ENCODE assay signal across 1 fruit fly cellular context in the genomic region with DNA sequence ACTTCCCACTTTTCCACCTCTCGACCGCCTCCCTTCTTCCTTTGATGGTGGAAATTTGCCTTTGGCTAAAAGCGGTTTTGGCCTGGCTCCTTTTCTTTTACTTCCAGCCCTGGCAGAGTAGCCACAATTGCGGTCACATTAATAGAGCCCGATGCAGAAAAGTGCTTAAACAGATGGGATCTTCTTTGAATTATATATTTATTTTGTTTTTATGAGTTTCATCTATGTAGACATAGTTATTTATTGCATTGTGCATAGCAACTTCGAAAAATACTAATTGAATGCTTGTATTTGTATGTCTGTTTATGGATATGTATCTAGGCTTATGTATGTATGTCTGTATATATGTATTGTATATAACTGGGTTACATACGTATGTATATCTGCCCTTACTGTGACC.
TF ChIP-seq lines count a peak whose summit lies in the region.

No protein-coding gene starts in this region.

TF ChIP-seq in whole organism, embryonic, 481 proteins besides CTCF, POLR2A, EP300 and RAD21 (continued from another document and continues in another):
- TF ChIP-seq bsh (GFP tag; optimal IDR thresholded peaks at IDR 0.05; lab: Kevin White, UChicago) (peak in 1 of 2 experiments; percentile 40), CG6689 (GFP tag; IDR thresholded peaks at IDR 0.05; lab: Robert Waterston, UW) (peak; percentile 41; the same call in 1 of the 2 replicates), abd-A (tag; optimal IDR thresholded peaks at IDR 0.05; lab: Kevin White, UChicago) (peak; percentile 29), exex (tag; optimal IDR thresholded peaks at IDR 0.05; lab: Kevin White, UChicago) (peak; percentile 21), CG15601 (tag; optimal IDR thresholded peaks at IDR 0.05; lab: Kevin White, UChicago) (no peak), Mrtf (GFP tag; IDR thresholded peaks at IDR 0.05; lab: Robert Waterston, UW) (peak; percentile 47; the same call in 1 of the 3 replicates), D19B (GFP tag; optimal IDR thresholded peaks at IDR 0.05; lab: Kevin White, UChicago) (peak; percentile 39), onecut (GFP tag; IDR thresholded peaks at IDR 0.05; lab: Robert Waterston, UW) (peak; percentile 40; the same call in 1 of the 2 replicates), CG14050 (GFP tag; IDR thresholded peaks at IDR 0.05; lab: Robert Waterston, UW) (peak; percentile 34; the same call in 1 of the 3 replicates), zfh1 (GFP tag; IDR thresholded peaks at IDR 0.05; lab: Robert Waterston, UW) (peak; percentile 69; the same call in 2 of the 3 replicates), Rfx (GFP tag; IDR thresholded peaks at IDR 0.05; lab: Robert Waterston, UW) (peak; percentile 76), hkb (optimal IDR thresholded peaks at IDR 0.05; lab: Kevin White, UChicago) (no peak), hkb (GFP tag; IDR thresholded peaks at IDR 0.05; lab: Robert Waterston, UW) (peak; percentile 74), stc (GFP tag; IDR thresholded peaks at IDR 0.05; lab: Robert Waterston, UW) (peak; percentile 73), oc (tag; optimal IDR thresholded peaks at IDR 0.05; lab: Kevin White, UChicago) (no peak), wdn (GFP tag; IDR thresholded peaks at IDR 0.05; lab: Robert Waterston, UW) (peak; percentile 53; the same call in 1 of the 2 replicates), Side (GFP tag; optimal IDR thresholded peaks at IDR 0.05; lab: Kevin White, UChicago) (no peak), pan (optimal IDR thresholded peaks at IDR 0.05; lab: Kevin White, UChicago) (no peak), pan (GFP tag; optimal IDR thresholded peaks at IDR 0.05 in 1 of 2, IDR thresholded peaks at IDR 0.05 in 1 of 2) (peak in 1 of 2 experiments; percentile 67), Sox102F (GFP tag; optimal IDR thresholded peaks at IDR 0.05; lab: Kevin White, UChicago) (peak; percentile 56), ap (GFP tag; IDR thresholded peaks at IDR 0.05; lab: Robert Waterston, UW) (no peak), row (GFP tag; IDR thresholded peaks at IDR 0.05; lab: Robert Waterston, UW) (peak; percentile 67; the same call in 2 of the 3 replicates), scrt (GFP tag; optimal IDR thresholded peaks at IDR 0.05; lab: Kevin White, UChicago) (peak; percentile 67), tap (tag; optimal IDR thresholded peaks at IDR 0.05; lab: Kevin White, UChicago) (peak; percentile 42), sob (GFP tag; IDR thresholded peaks at IDR 0.05; lab: Robert Waterston, UW) (peak; percentile 56; the same call in 1 of the 2 replicates), CG13424 (tag; optimal IDR thresholded peaks at IDR 0.05; lab: Kevin White, UChicago) (peak; percentile 60), Stat92E (GFP tag; optimal IDR thresholded peaks at IDR 0.05; lab: Kevin White, UChicago) (no peak), Fer1 (GFP tag; optimal IDR thresholded peaks at IDR 0.05; lab: Kevin White, UChicago) (peak; percentile 85), CG12391 (tag; optimal IDR thresholded peaks at IDR 0.05; lab: Kevin White, UChicago) (peak; percentile 60), twi (tag; optimal IDR thresholded peaks at IDR 0.05; lab: Kevin White, UChicago) (no peak), CG18619 (GFP tag; optimal IDR thresholded peaks at IDR 0.05; lab: Kevin White, UChicago) (peak; percentile 58), disco-r (GFP tag; optimal IDR thresholded peaks at IDR 0.05; lab: Kevin White, UChicago) (no peak), bab2 (GFP tag; optimal IDR thresholded peaks at IDR 0.05; lab: Kevin White, UChicago) (peak; percentile 3), Aef1 (GFP tag; IDR thresholded peaks at IDR 0.05; lab: Robert Waterston, UW) (peak; percentile 30; the same call in 1 of the 3 replicates), CG3281 (GFP tag; optimal IDR thresholded peaks at IDR 0.05; lab: Kevin White, UChicago) (peak; percentile 71), CG10147 (GFP tag; optimal IDR thresholded peaks at IDR 0.05; lab: Kevin White, UChicago) (peak; percentile 83), Drgx (GFP tag; IDR thresholded peaks at IDR 0.05; lab: Robert Waterston, UW) (peak; percentile 34; the same call in 1 of the 2 replicates), Jarid2 (GFP tag; optimal IDR thresholded peaks at IDR 0.05; lab: Kevin White, UChicago) (no peak), Fer2 (tag; optimal IDR thresholded peaks at IDR 0.05; lab: Kevin White, UChicago) (no peak), esg (GFP tag; conservative IDR thresholded peaks at IDR 0.05; lab: Robert Waterston, UW) (peak; percentile 46; the same call in 1 of the 2 replicates), Nf-YB (GFP tag; optimal IDR thresholded peaks at IDR 0.05; lab: Kevin White, UChicago) (peak; percentile 27), CG11456 (GFP tag; IDR thresholded peaks at IDR 0.05; lab: Robert Waterston, UW) (0 out of 3 replicates have a peak, but pooled peaks have one; percentile 63), insv (GFP tag; optimal IDR thresholded peaks at IDR 0.05; lab: Kevin White, UChicago) (no peak), CG11695 (GFP tag; IDR thresholded peaks at IDR 0.05; lab: Robert Waterston, UW) (peak; percentile 48; the same call in 1 of the 3 replicates), CG30403 (GFP tag; optimal IDR thresholded peaks at IDR 0.05; lab: Kevin White, UChicago) (peak; percentile 36), PHDP (tag; optimal IDR thresholded peaks at IDR 0.05; lab: Kevin White, UChicago) (peak; percentile 70), Deaf1 (tag; optimal IDR thresholded peaks at IDR 0.05; lab: Kevin White, UChicago) (peak; percentile 39), CG7839 (tag; optimal IDR thresholded peaks at IDR 0.05; lab: Kevin White, UChicago) (peak; percentile 77), sisA (GFP tag; IDR thresholded peaks at IDR 0.05; lab: Robert Waterston, UW) (peak; percentile 52), CG10462 (GFP tag; optimal IDR thresholded peaks at IDR 0.05; lab: Kevin White, UChicago) (no peak), CG12659 (GFP tag; optimal IDR thresholded peaks at IDR 0.05; lab: Kevin White, UChicago) (peak; percentile 54), CG6683 (GFP tag; optimal IDR thresholded peaks at IDR 0.05; lab: Kevin White, UChicago) (peak; percentile 51), phol (tag; optimal IDR thresholded peaks at IDR 0.05; lab: Kevin White, UChicago) (peak; percentile 45), CG31365 (tag; optimal IDR thresholded peaks at IDR 0.05; lab: Kevin White, UChicago) (peak; percentile 16), danr (GFP tag; IDR thresholded peaks at IDR 0.05; lab: Robert Waterston, UW) (peak; percentile 45; the same call in 1 of the 2 replicates), Dfd (GFP tag; optimal IDR thresholded peaks at IDR 0.05; lab: Kevin White, UChicago) (no peak), CG11504 (tag; optimal IDR thresholded peaks at IDR 0.05; lab: Kevin White, UChicago) (peak; percentile 78), crp (GFP tag; optimal IDR thresholded peaks at IDR 0.05; lab: Kevin White, UChicago) (no peak), vfl (GFP tag; optimal IDR thresholded peaks at IDR 0.05; lab: Kevin White, UChicago) (no peak), mam (GFP tag; optimal IDR thresholded peaks at IDR 0.05; lab: Kevin White, UChicago) (peak; percentile 40), bcd (GFP tag; optimal IDR thresholded peaks at IDR 0.05; lab: Kevin White, UChicago) (peak; percentile 63), sens (GFP tag; lab: Kevin White, UChicago) (peak; percentile 73), tin (GFP tag; optimal IDR thresholded peaks at IDR 0.05; lab: Kevin White, UChicago) (peak; percentile 25), CG6272 (GFP tag; IDR thresholded peaks at IDR 0.05; lab: Robert Waterston, UW) (no peak; the same call in 1 of the 2 replicates), gce (GFP tag; IDR thresholded peaks at IDR 0.05; lab: Robert Waterston, UW) (0 out of 3 replicates have a peak, but pooled peaks have one; percentile 39), slp2 (GFP tag; optimal IDR thresholded peaks at IDR 0.05; lab: Kevin White, UChicago) (no peak), CG6175 (GFP tag; IDR thresholded peaks at IDR 0.05; lab: Robert Waterston, UW) (no peak), CG11398 (GFP tag; optimal IDR thresholded peaks at IDR 0.05; lab: Kevin White, UChicago) (no peak), CG2712 (tag; optimal IDR thresholded peaks at IDR 0.05; lab: Kevin White, UChicago) (peak; percentile 50), CG5953 (GFP tag; IDR thresholded peaks at IDR 0.05; lab: Robert Waterston, UW) (0 out of 2 replicates have a peak, but pooled peaks have one; percentile 37), Neu2 (GFP tag; optimal IDR thresholded peaks at IDR 0.05; lab: Kevin White, UChicago; ENCODE audit: borderline replicate concordance) (no peak), mirr (GFP tag; optimal IDR thresholded peaks at IDR 0.05; lab: Kevin White, UChicago) (no peak), Meics (GFP tag; optimal IDR thresholded peaks at IDR 0.05; lab: Kevin White, UChicago) (peak; percentile 82), nom (GFP tag; optimal IDR thresholded peaks at IDR 0.05; lab: Kevin White, UChicago) (peak; percentile 21), sqz (GFP tag; optimal IDR thresholded peaks at IDR 0.05; lab: Kevin White, UChicago) (peak; percentile 0), org-1 (GFP tag; optimal IDR thresholded peaks at IDR 0.05; lab: Kevin White, UChicago) (peak; percentile 45), Ptx1 (GFP tag; IDR thresholded peaks at IDR 0.05; lab: Robert Waterston, UW) (peak; percentile 53), E2f2 (GFP tag; IDR thresholded peaks at IDR 0.05; lab: Robert Waterston, UW) (peak; percentile 46; the same call in 1 of the 2 replicates), CG10209 (GFP tag; optimal IDR thresholded peaks at IDR 0.05; lab: Kevin White, UChicago) (peak; percentile 50), Pdp1 (GFP tag; optimal IDR thresholded peaks at IDR 0.05; lab: Kevin White, UChicago) (peak; percentile 1 to 29), schlank (tag; optimal IDR thresholded peaks at IDR 0.05; lab: Kevin White, UChicago) (peak; percentile 18), Nf-YC (tag; optimal IDR thresholded peaks at IDR 0.05; lab: Kevin White, UChicago) (peak; percentile 3), CG15479 (GFP tag; optimal IDR thresholded peaks at IDR 0.05; lab: Kevin White, UChicago) (no peak), grau (tag; optimal IDR thresholded peaks at IDR 0.05; lab: Kevin White, UChicago) (peak; percentile 76), Eip74EF (GFP tag; optimal IDR thresholded peaks at IDR 0.05; lab: Kevin White, UChicago) (peak in 1 of 2 experiments; percentile 1), lab (GFP tag; optimal IDR thresholded peaks at IDR 0.05; lab: Kevin White, UChicago) (peak; percentile 86), CG15011 (GFP tag; optimal IDR thresholded peaks at IDR 0.05; lab: Kevin White, UChicago) (peak; percentile 15), nerfin-1 (tag; optimal IDR thresholded peaks at IDR 0.05; lab: Kevin White, UChicago) (peak; percentile 14), Oaz (GFP tag; IDR thresholded peaks at IDR 0.05; lab: Robert Waterston, UW) (0 out of 2 replicates have a peak, but pooled peaks have one; percentile 9), E2f1 (GFP tag; IDR thresholded peaks at IDR 0.05; lab: Robert Waterston, UW) (peak; percentile 40), CG7786 (GFP tag; optimal IDR thresholded peaks at IDR 0.05; lab: Kevin White, UChicago) (no peak), dmrt99B (tag; optimal IDR thresholded peaks at IDR 0.05; lab: Kevin White, UChicago) (peak; percentile 78), NK7.1 (GFP tag; optimal IDR thresholded peaks at IDR 0.05; lab: Kevin White, UChicago) (no peak), CG13894 (tag; optimal IDR thresholded peaks at IDR 0.05; lab: Kevin White, UChicago) (peak; percentile 67), CG2875 (GFP tag; optimal IDR thresholded peaks at IDR 0.05; lab: Kevin White, UChicago) (no peak), CG10979 (tag; optimal IDR thresholded peaks at IDR 0.05; lab: Kevin White, UChicago) (peak; percentile 27), H15 (GFP tag; IDR thresholded peaks at IDR 0.05; lab: Robert Waterston, UW) (0 out of 3 replicates have a peak, but pooled peaks have one; percentile 27), CG33213 (GFP tag; optimal IDR thresholded peaks at IDR 0.05; lab: Kevin White, UChicago) (no peak), ems (GFP tag; optimal IDR thresholded peaks at IDR 0.05; lab: Kevin White, UChicago) (no peak), Abd-B (GFP tag; optimal IDR thresholded peaks at IDR 0.05; lab: Kevin White, UChicago) (no peak), CG4730 (GFP tag; IDR thresholded peaks at IDR 0.05; lab: Robert Waterston, UW) (0 out of 2 replicates have a peak, but pooled peaks have one; percentile 21), tna (GFP tag; IDR thresholded peaks at IDR 0.05; lab: Robert Waterston, UW; ENCODE audit: partially characterized antibody) (no peak), Dbx (GFP tag; IDR thresholded peaks at IDR 0.05; lab: Robert Waterston, UW) (0 out of 3 replicates have a peak, but pooled peaks have one; percentile 24), CG13296 (GFP tag; optimal IDR thresholded peaks at IDR 0.05; lab: Kevin White, UChicago) (peak; percentile 44), fd96Cb (tag; optimal IDR thresholded peaks at IDR 0.05; lab: Kevin White, UChicago) (peak; percentile 53), CG3726 (GFP tag; IDR thresholded peaks at IDR 0.05; lab: Robert Waterston, UW) (0 out of 3 replicates have a peak, but pooled peaks have one; percentile 23), vvl (GFP tag; IDR thresholded peaks at IDR 0.05; lab: Robert Waterston, UW) (peak; percentile 64), CG2120 (GFP tag; optimal IDR thresholded peaks at IDR 0.05; lab: Kevin White, UChicago) (peak; percentile 73), ash1 (GFP tag; optimal IDR thresholded peaks at IDR 0.05; lab: Kevin White, UChicago) (no peak), CG6813 (GFP tag; optimal IDR thresholded peaks at IDR 0.05; lab: Kevin White, UChicago) (peak; percentile 60), cato (GFP tag; optimal IDR thresholded peaks at IDR 0.05; lab: Kevin White, UChicago; ENCODE audit: borderline replicate concordance) (no peak), psq (GFP tag; optimal IDR thresholded peaks at IDR 0.05; lab: Kevin White, UChicago) (no peak), CG10366 (GFP tag; IDR thresholded peaks at IDR 0.05; lab: Robert Waterston, UW) (peak; percentile 56), BEAF-32 (GFP tag; optimal IDR thresholded peaks at IDR 0.05; lab: Kevin White, UChicago) (no peak), CG11247 (GFP tag; IDR thresholded peaks at IDR 0.05; lab: Robert Waterston, UW) (peak; percentile 36; the same call in 1 of the 2 replicates), slbo (GFP tag; IDR thresholded peaks at IDR 0.05; lab: Robert Waterston, UW) (peak; percentile 66), ci (GFP tag; IDR thresholded peaks at IDR 0.05; lab: Robert Waterston, UW) (peak; percentile 49; the same call in 1 of the 3 replicates), CG1024 (GFP tag; IDR thresholded peaks at IDR 0.05; lab: Robert Waterston, UW) (no peak), Oli (tag; optimal IDR thresholded peaks at IDR 0.05; lab: Kevin White, UChicago) (peak; percentile 59), CG34422 (GFP tag; IDR thresholded peaks at IDR 0.05; lab: Robert Waterston, UW) (0 out of 3 replicates have a peak, but pooled peaks have one; percentile 53), CG8388 (GFP tag; optimal IDR thresholded peaks at IDR 0.05; lab: Kevin White, UChicago) (peak; percentile 32), hbn (GFP tag; IDR thresholded peaks at IDR 0.05; lab: Robert Waterston, UW; ENCODE audit: partially characterized antibody) (no peak)
